Worm (Caenorhabditis elegans) whole organism, L3 larva: ENCODE measurements around the gene W07E11.1.
A peak's percentile ranks its signal among the peaks of the same experiment; 100 is the strongest.

Source experiments
- R02D3.7 ChIP-seq: fragments of 150-350 bp; optimal IDR thresholded peaks from 2 replicates; lab custom pipeline; 2014; ENCODE audit warnings: missing biosample characterization, missing genetic modification characterization
- ZK546.5 ChIP-seq: sonication (generic microtip); optimal IDR thresholded peaks from 2 replicates; lab custom pipeline; 2017; ENCODE audit warnings: missing biosample characterization, missing genetic modification characterization
- aly-2 ChIP-seq: fragments of 150-350 bp; optimal IDR thresholded peaks from 2 replicates; lab custom pipeline; 2014; ENCODE audit warnings: missing biosample characterization, missing genetic modification characterization
- ama-1 ChIP-seq: fragments of 150-350 bp; optimal IDR thresholded peaks from 2 replicates; lab custom pipeline; 2018
- ceh-16 ChIP-seq: sonication (generic microtip); optimal IDR thresholded peaks from 2 replicates; lab custom pipeline; 2017; ENCODE audit warnings: missing biosample characterization, missing genetic modification characterization
- ceh-28 ChIP-seq: fragments of 150-350 bp; optimal IDR thresholded peaks from 2 replicates; lab custom pipeline; 2014; ENCODE audit warnings: missing biosample characterization, missing genetic modification reagents, missing genetic modification characterization
- ceh-82 ChIP-seq: fragments of 150-350 bp; optimal IDR thresholded peaks from 2 replicates; lab custom pipeline; 2014; ENCODE audit warnings: missing biosample characterization, missing genetic modification characterization
- ceh-9 ChIP-seq: sonication (generic microtip); optimal IDR thresholded peaks from 2 replicates; lab custom pipeline; 2018; ENCODE audit warnings: missing biosample characterization, missing genetic modification characterization
- daf-12 ChIP-seq: fragments of 150-350 bp; optimal IDR thresholded peaks from 2 replicates; lab custom pipeline; 2014; ENCODE audit warnings: missing biosample characterization, missing genetic modification reagents, missing genetic modification characterization
- egl-27 ChIP-seq: sonication (generic microtip); optimal IDR thresholded peaks from 4 replicates; lab custom pipeline; 2017; ENCODE audit warnings: missing biosample characterization, missing genetic modification reagents, missing genetic modification characterization
- egl-5 ChIP-seq: fragments of 150-350 bp; optimal IDR thresholded peaks from 2 replicates; lab custom pipeline; 2017; ENCODE audit warnings: missing biosample characterization, missing genetic modification reagents, missing genetic modification characterization, inconsistent platforms
- elt-1 ChIP-seq: fragments of 150-350 bp; optimal IDR thresholded peaks from 2 replicates; lab custom pipeline; 2014; ENCODE audit warnings: missing biosample characterization, missing genetic modification characterization
- elt-2 ChIP-seq: sonication (generic microtip); optimal IDR thresholded peaks from 2 replicates; lab custom pipeline; 2016; ENCODE audit warnings: missing genetic modification reagents, mild to moderate bottlenecking, missing genetic modification characterization, missing compliant biosample characterization
- elt-3 ChIP-seq, 3 experiments: fragments of 150-350 bp in 1 of 3; sonication (generic microtip) in 2 of 3; optimal IDR thresholded peaks; 2 replicates in 2 of 3; 4 replicates in 1 of 3; lab custom pipeline; 2014 to 2017; ENCODE audit warnings: missing biosample characterization in 3 of 3, missing genetic modification characterization in 3 of 3
- eor-1 ChIP-seq, 2 experiments: fragments of 150-350 bp; optimal IDR thresholded peaks; 2 replicates each; lab custom pipeline; 2014 to 2018; ENCODE audit warnings: missing biosample characterization in 2 of 2, missing genetic modification characterization in 2 of 2
- fkh-10 ChIP-seq: sonication (generic microtip); optimal IDR thresholded peaks from 2 replicates; lab custom pipeline; 2017; ENCODE audit warnings: missing biosample characterization, missing genetic modification reagents, missing genetic modification characterization
- fkh-2 ChIP-seq: fragments of 150-350 bp; optimal IDR thresholded peaks from 2 replicates; lab custom pipeline; 2014; ENCODE audit warnings: missing biosample characterization, missing genetic modification reagents, missing genetic modification characterization
- fos-1 ChIP-seq: fragments of 150-350 bp; optimal IDR thresholded peaks from 2 replicates; lab custom pipeline; 2014; ENCODE audit warnings: missing biosample characterization, missing genetic modification characterization
- hmg-11 ChIP-seq: sonication (generic microtip); optimal IDR thresholded peaks from 2 replicates; lab custom pipeline; 2016; ENCODE audit warnings: missing genetic modification characterization, missing compliant biosample characterization
- jun-1 ChIP-seq: fragments of 150-350 bp; optimal IDR thresholded peaks from 2 replicates; lab custom pipeline; 2014; ENCODE audit warnings: missing biosample characterization, missing genetic modification reagents, missing genetic modification characterization
- lin-15B ChIP-seq: fragments of 150-350 bp; optimal IDR thresholded peaks from 2 replicates; lab custom pipeline; 2014; ENCODE audit warnings: missing biosample characterization, missing genetic modification characterization
- lin-39 ChIP-seq: fragments of 150-350 bp; optimal IDR thresholded peaks from 2 replicates; lab custom pipeline; 2018; ENCODE audit warnings: missing biosample characterization, missing genetic modification reagents, missing genetic modification characterization
- lsy-12 ChIP-seq: sonication (generic microtip); optimal IDR thresholded peaks from 2 replicates; lab custom pipeline; 2016; ENCODE audit warnings: mild to moderate bottlenecking, missing genetic modification characterization, missing compliant biosample characterization
- mdl-1 ChIP-seq: fragments of 150-350 bp; optimal IDR thresholded peaks from 2 replicates; lab custom pipeline; 2014; ENCODE audit warnings: missing biosample characterization, missing genetic modification characterization
- mml-1 ChIP-seq: fragments of 150-350 bp; sonication (generic microtip); optimal IDR thresholded peaks from 3 replicates; lab custom pipeline; 2014; ENCODE audit warnings: missing biosample characterization, missing genetic modification characterization
- nfya-1 ChIP-seq: sonication (generic microtip); optimal IDR thresholded peaks from 2 replicates; lab custom pipeline; 2017; ENCODE audit warnings: missing genetic modification characterization, mild to moderate bottlenecking, missing compliant biosample characterization, antibody characterized with exemption, moderate library complexity; ENCODE audit not compliant: insufficient read depth
- nhr-11 ChIP-seq: fragments of 150-350 bp; optimal IDR thresholded peaks from 2 replicates; lab custom pipeline; 2014; ENCODE audit warnings: missing biosample characterization, missing genetic modification characterization
- nhr-12 ChIP-seq: fragments of 150-350 bp; optimal IDR thresholded peaks from 2 replicates; lab custom pipeline; 2014; ENCODE audit warnings: missing biosample characterization, missing genetic modification characterization
- nhr-23 ChIP-seq: fragments of 150-350 bp; optimal IDR thresholded peaks from 2 replicates; lab custom pipeline; 2014; ENCODE audit warnings: missing biosample characterization, missing genetic modification reagents, missing genetic modification characterization
- nhr-237 ChIP-seq: fragments of 150-350 bp; optimal IDR thresholded peaks from 2 replicates; lab custom pipeline; 2014; ENCODE audit warnings: missing biosample characterization, missing genetic modification characterization
- nhr-25 ChIP-seq: sonication (generic microtip); optimal IDR thresholded peaks from 2 replicates; lab custom pipeline; 2017; ENCODE audit warnings: missing biosample characterization, missing genetic modification characterization
- nhr-28 ChIP-seq: fragments of 150-350 bp; optimal IDR thresholded peaks from 2 replicates; lab custom pipeline; 2014; ENCODE audit warnings: missing biosample characterization, missing genetic modification characterization
- nhr-43 ChIP-seq: sonication (generic microtip); optimal IDR thresholded peaks from 2 replicates; lab custom pipeline; 2016; ENCODE audit warnings: mild to moderate bottlenecking, missing genetic modification characterization, missing compliant biosample characterization; ENCODE audit not compliant: poor library complexity, severe bottlenecking
- nhr-67 ChIP-seq: fragments of 150-350 bp; optimal IDR thresholded peaks from 2 replicates; lab custom pipeline; 2014; ENCODE audit warnings: missing biosample characterization, missing genetic modification characterization
- nhr-76 ChIP-seq: fragments of 150-350 bp; sonication (generic microtip); optimal IDR thresholded peaks from 5 replicates; lab custom pipeline; 2014; ENCODE audit warnings: missing biosample characterization, missing genetic modification characterization
- nhr-77 ChIP-seq: fragments of 150-350 bp; optimal IDR thresholded peaks from 2 replicates; lab custom pipeline; 2014; ENCODE audit warnings: missing biosample characterization, missing genetic modification characterization
- pha-4 ChIP-seq: fragments of 150-350 bp; optimal IDR thresholded peaks from 2 replicates; lab custom pipeline; 2014; ENCODE audit warnings: missing biosample characterization, missing genetic modification reagents, missing genetic modification characterization
- pqm-1 ChIP-seq: fragments of 150-350 bp; optimal IDR thresholded peaks from 2 replicates; lab custom pipeline; 2017; ENCODE audit warnings: missing biosample characterization, missing genetic modification characterization, inconsistent platforms
- sea-2 ChIP-seq: fragments of 150-350 bp; sonication (generic microtip); optimal IDR thresholded peaks from 4 replicates; lab custom pipeline; 2014; ENCODE audit warnings: missing biosample characterization, missing genetic modification reagents, missing genetic modification characterization
- skn-1 ChIP-seq: fragments of 150-350 bp; optimal IDR thresholded peaks from 2 replicates; lab custom pipeline; 2014; ENCODE audit warnings: missing biosample characterization, missing genetic modification characterization
- snpc-4 ChIP-seq: fragments of 150-350 bp; optimal IDR thresholded peaks from 2 replicates; lab custom pipeline; 2014; ENCODE audit warnings: missing biosample characterization, missing genetic modification characterization
- tbx-2 ChIP-seq: sonication (generic microtip); optimal IDR thresholded peaks from 2 replicates; lab custom pipeline; 2016; ENCODE audit warnings: mild to moderate bottlenecking, missing genetic modification characterization, missing compliant biosample characterization
- unc-39 ChIP-seq: sonication (generic microtip); optimal IDR thresholded peaks from 4 replicates; lab custom pipeline; 2017; ENCODE audit warnings: missing biosample characterization, missing genetic modification characterization
- unc-62 ChIP-seq: fragments of 150-350 bp; sonication (generic microtip); optimal IDR thresholded peaks from 4 replicates; lab custom pipeline; 2014; ENCODE audit warnings: missing biosample characterization, missing genetic modification reagents, missing genetic modification characterization
- zag-1 ChIP-seq: fragments of 150-350 bp; optimal IDR thresholded peaks from 2 replicates; lab custom pipeline; 2014; ENCODE audit warnings: missing biosample characterization, missing genetic modification characterization
- ztf-11 ChIP-seq: fragments of 150-350 bp; optimal IDR thresholded peaks from 2 replicates; lab custom pipeline; 2014; ENCODE audit warnings: missing biosample characterization, missing genetic modification characterization
- ztf-4 ChIP-seq: fragments of 150-350 bp; optimal IDR thresholded peaks from 2 replicates; lab custom pipeline; 2014; ENCODE audit warnings: missing biosample characterization, missing genetic modification characterization

The W07E11.1 gene

ce11 chrX:10145011-10145410 is 60.6 kb downstream of the W07E11.1 start:
- TF ChIP-seq fos-1 (tag; lab: Kevin White, UChicago) (no peak), skn-1 (tag; lab: Kevin White, UChicago) (peak; percentile 29), unc-39 (tag; lab: Kevin White, UChicago) (no peak), fkh-10 (GFP tag; lab: Kevin White, UChicago) (no peak), lin-15B (tag; lab: Kevin White, UChicago) (no peak), mdl-1 (tag; lab: Kevin White, UChicago) (no peak), mml-1 (tag; lab: Kevin White, UChicago) (no peak), nhr-77 (no peak), pha-4 (peak; percentile 47), zag-1 (tag; lab: Kevin White, UChicago) (no peak), egl-27 (tag; lab: Kevin White, UChicago) (no peak), lsy-12 (tag; lab: Kevin White, UChicago) (peak; percentile 60), lin-39 (tag; lab: Kevin White, UChicago) (peak; percentile 54), ZK546.5 (tag; lab: Kevin White, UChicago) (no peak), nhr-28 (tag; lab: Kevin White, UChicago) (no peak), nhr-237 (tag; lab: Kevin White, UChicago) (no peak), tbx-2 (tag; lab: Kevin White, UChicago) (peak; percentile 55), egl-5 (tag; lab: Kevin White, UChicago) (no peak), nhr-67 (no peak), daf-12 (no peak), fkh-2 (tag; lab: Kevin White, UChicago) (no peak), nhr-25 (tag; lab: Kevin White, UChicago) (peak; percentile 35), ceh-16 (tag; lab: Kevin White, UChicago) (no peak), sea-2 (GFP tag; lab: Kevin White, UChicago) (no peak), jun-1 (peak; percentile 25), ceh-9 (tag; lab: Kevin White, UChicago) (no peak), ztf-4 (tag; lab: Kevin White, UChicago) (no peak), eor-1 (tag; optimal IDR thresholded peaks at IDR 0.05; lab: Kevin White, UChicago) (no peak), nfya-1 (peak; percentile 49), ceh-28 (tag; lab: Kevin White, UChicago) (peak; percentile 23), nhr-76 (tag; lab: Kevin White, UChicago) (no peak), snpc-4 (no peak), pqm-1 (tag; lab: Kevin White, UChicago) (peak; percentile 6), nhr-23 (tag; lab: Kevin White, UChicago) (peak; percentile 48), R02D3.7 (no peak), nhr-11 (tag; lab: Kevin White, UChicago) (no peak), ama-1 (lab: Kevin White, UChicago) (no peak), nhr-12 (tag; lab: Kevin White, UChicago) (no peak), elt-2 (tag; lab: Kevin White, UChicago) (peak; percentile 44), ceh-82 (no peak), aly-2 (tag; lab: Kevin White, UChicago) (no peak), unc-62 (no peak), elt-3 (tag; optimal IDR thresholded peaks at IDR 0.05; lab: Kevin White, UChicago) (no peak), ztf-11 (tag; lab: Kevin White, UChicago) (no peak), elt-1 (no peak), nhr-43 (tag; lab: Kevin White, UChicago) (peak; percentile 81), hmg-11 (tag; lab: Kevin White, UChicago) (peak; percentile 91)
